Worm (Caenorhabditis elegans): ENCODE results near the gene C07E3.4.

Gene C07E3.4

DNA sequence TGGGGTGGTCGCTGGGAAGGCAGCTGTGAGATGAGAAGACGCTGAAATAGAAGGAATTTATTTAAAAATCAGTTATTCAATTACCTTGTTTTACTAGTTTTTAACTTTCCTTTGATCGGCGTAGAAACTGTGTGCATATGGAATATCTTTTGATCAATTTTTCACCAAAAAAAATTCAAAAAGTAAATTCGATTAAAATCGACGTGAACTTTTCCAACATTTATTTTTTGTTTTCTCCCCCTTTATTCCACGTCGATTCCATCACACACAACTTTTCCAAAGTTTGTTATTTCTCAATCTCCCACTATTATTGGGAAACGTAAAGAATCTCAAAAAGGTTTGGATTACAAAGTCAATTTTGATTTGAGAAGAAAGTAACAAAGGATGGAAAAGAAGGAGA, at the start of gene C07E3.4:
Gene C07E3.4, plus strand, starts transcription at position 301 of the 400 bp plus-strand sequence.
- no peak for TF ChIP-seq nhr-19 (GFP tag; conservative IDR thresholded peaks at IDR 0.05)
- TF ChIP-seq lin-14 (GFP tag; optimal IDR thresholded peaks at IDR 0.05) = no peak
- no peak for TF ChIP-seq tlp-1 (tag; optimal IDR thresholded peaks at IDR 0.05)
- TF ChIP-seq grh-1 (GFP tag; IDR thresholded peaks at IDR 0.05) = no peak

DNA sequence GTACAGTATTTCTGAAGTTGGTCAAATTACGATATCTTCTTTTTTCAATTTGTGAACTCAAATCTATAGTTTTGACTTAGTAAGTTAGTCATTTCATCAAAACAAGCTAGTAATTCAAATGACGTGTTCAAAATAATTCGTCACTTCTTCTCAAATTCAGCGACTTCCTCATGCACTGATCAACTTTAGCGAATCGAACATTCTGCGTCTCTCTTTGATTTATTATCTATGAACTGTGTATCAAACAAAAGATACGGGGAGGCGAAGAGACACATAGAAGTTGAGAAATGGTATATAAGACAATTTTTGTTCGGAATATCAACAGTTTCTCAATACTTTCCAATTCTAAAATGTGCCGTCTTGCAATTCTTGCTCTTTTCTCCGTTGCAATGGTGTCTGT, 48.6 kb upstream of the C07E3.4 start, which contains the start of gene srlf-34:
Gene srlf-34, plus strand, starts transcription at position 321 of the 400 bp plus-strand sequence.
- TF ChIP-seq lsy-2 (tag; optimal IDR thresholded peaks at IDR 0.05) = no peak
- no peak for TF ChIP-seq pqm-1 (tag; optimal IDR thresholded peaks at IDR 0.05)
- TF ChIP-seq mab-9 (GFP tag; IDR thresholded peaks at IDR 0.05) = no peak
- no peak for TF ChIP-seq lin-39 (tag; optimal IDR thresholded peaks at IDR 0.05)
- TF ChIP-seq nhr-85 (tag) = peak; percentile 76
- TF ChIP-seq efl-1 (optimal IDR thresholded peaks at IDR 0.05) = no peak
- TF ChIP-seq efl-1 (GFP tag; optimal IDR thresholded peaks at IDR 0.05 in 1 of 2) = peak in 1 of 2 experiments; percentile 10
- TF ChIP-seq lin-14 (GFP tag; optimal IDR thresholded peaks at IDR 0.05) = no peak

DNA sequence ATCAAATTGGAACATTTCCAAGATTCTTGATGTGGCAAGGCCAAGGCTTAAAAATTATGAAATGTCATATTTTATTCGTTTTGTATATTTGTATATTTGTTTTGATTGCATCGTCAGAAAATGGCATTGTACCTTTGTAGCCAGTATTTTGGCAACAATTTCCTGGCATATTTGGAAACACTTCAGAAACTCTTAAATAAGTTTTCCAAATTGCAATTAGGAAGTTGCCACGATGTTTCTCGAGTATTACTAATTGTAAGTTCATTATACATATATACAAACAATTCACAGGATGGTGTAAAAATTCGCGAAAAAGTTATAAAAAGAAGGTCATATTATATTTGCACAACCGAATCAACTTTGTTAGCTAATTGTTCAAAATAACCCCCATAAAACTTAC, 45.3 kb upstream of the C07E3.4 start, which contains the start of gene idpp-8:
Gene idpp-8, plus strand, starts transcription at position 301 of the 400 bp plus-strand sequence.
- TF ChIP-seq Y116A8C.19 (tag; optimal IDR thresholded peaks at IDR 0.05; ENCODE audit: borderline replicate concordance) (no peak), nhr-19 (GFP tag; conservative IDR thresholded peaks at IDR 0.05) (no peak), vab-15 (tag; optimal IDR thresholded peaks at IDR 0.05) (no peak), fos-1 (tag; optimal IDR thresholded peaks at IDR 0.05) (no peak), lin-14 (GFP tag; optimal IDR thresholded peaks at IDR 0.05) (no peak), skn-1 (tag; optimal IDR thresholded peaks at IDR 0.05) (no peak), nhr-47 (tag; optimal IDR thresholded peaks at IDR 0.05) (no peak), isw-1 (GFP tag; IDR thresholded peaks at IDR 0.05) (no peak), C04F5.9 (tag; optimal IDR thresholded peaks at IDR 0.05) (no peak), nhr-85 (tag) (no peak), C16A3.4 (tag; optimal IDR thresholded peaks at IDR 0.05) (no peak)

DNA sequence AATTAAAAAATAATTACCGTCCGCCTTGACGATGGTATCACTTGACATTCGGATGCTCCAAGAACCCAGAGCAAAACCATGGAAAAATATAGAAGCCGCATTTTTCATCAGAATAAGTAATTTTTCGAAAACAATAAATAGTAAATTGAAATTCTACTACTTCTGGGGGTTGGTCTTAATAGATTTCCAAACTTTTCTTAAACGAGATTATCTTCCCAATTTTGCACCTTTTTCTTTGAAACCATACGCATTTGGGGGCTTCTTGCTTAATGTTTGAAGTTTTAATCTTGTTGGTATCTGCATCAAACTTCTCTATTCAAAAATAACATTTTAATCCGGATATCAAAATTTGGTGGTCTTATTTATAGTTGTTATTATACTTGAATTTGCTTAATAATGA, 44.5 kb upstream of the C07E3.4 start, which contains the start of gene gcy-5:
Gene gcy-5, minus strand, starts transcription at position 101 of the 400 bp plus-strand sequence.
- TF ChIP-seq F16B12.6 (tag; optimal IDR thresholded peaks at IDR 0.05) = no peak
- no peak for TF ChIP-seq egl-27 (tag; optimal IDR thresholded peaks at IDR 0.05)
- TF ChIP-seq mdl-1 (tag; optimal IDR thresholded peaks at IDR 0.05) = no peak
- TF ChIP-seq aly-2 (tag; optimal IDR thresholded peaks at IDR 0.05) = no peak
- TF ChIP-seq hlh-17 (GFP tag; optimal IDR thresholded peaks at IDR 0.05; ENCODE audit: borderline replicate concordance) = no peak
- TF ChIP-seq zag-1 (tag; optimal IDR thresholded peaks at IDR 0.05) = no peak
- no peak for TF ChIP-seq ama-1 (optimal IDR thresholded peaks at IDR 0.05)
- TF ChIP-seq aha-1 (tag; optimal IDR thresholded peaks at IDR 0.05) = no peak
- no peak for TF ChIP-seq C16A3.4 (tag; optimal IDR thresholded peaks at IDR 0.05)
- TF ChIP-seq efl-1 (optimal IDR thresholded peaks at IDR 0.05) = no peak
- TF ChIP-seq efl-1 (GFP tag; optimal IDR thresholded peaks at IDR 0.05 in 1 of 2) = no peak
- TF ChIP-seq nhr-90 (tag; optimal IDR thresholded peaks at IDR 0.05; ENCODE audit: poor library complexity) = no peak
- TF ChIP-seq xbp-1 (tag; optimal IDR thresholded peaks at IDR 0.05) = no peak
- TF ChIP-seq grh-1 (GFP tag; IDR thresholded peaks at IDR 0.05) = no peak
- TF ChIP-seq ets-5 (GFP tag; IDR thresholded peaks at IDR 0.05) = no peak
- no peak for TF ChIP-seq jun-1 (tag; optimal IDR thresholded peaks at IDR 0.05)
- TF ChIP-seq tlp-1 (tag; optimal IDR thresholded peaks at IDR 0.05) = no peak

DNA sequence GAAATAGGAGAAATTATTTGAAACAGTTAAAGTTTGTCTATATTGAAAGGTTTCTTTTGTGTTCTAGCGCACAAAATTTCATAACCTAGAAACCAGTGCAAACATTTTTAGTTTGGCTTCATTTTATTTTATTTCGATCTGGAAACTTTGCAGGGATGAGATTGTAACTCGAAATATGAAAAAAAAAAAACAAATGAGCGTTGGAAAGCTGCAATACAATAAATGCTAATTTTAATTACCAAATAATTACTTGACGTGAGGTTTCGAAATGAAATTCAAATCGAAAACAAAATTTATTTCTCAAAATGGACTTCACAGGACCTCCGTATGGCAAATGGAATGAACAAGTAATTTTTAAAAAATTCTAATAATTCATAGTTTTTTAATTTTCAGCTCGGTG, 43.6 kb upstream of the C07E3.4 start, which contains the start of gene M02G9.4:
Gene M02G9.4, plus strand, starts transcription at position 301 of the 400 bp plus-strand sequence.
- TF ChIP-seq blmp-1 (tag; optimal IDR thresholded peaks at IDR 0.05) (no peak), nhr-28 (tag; optimal IDR thresholded peaks at IDR 0.05) (no peak), nhr-11 (tag; optimal IDR thresholded peaks at IDR 0.05) (no peak), hlh-4 (tag; optimal IDR thresholded peaks at IDR 0.05) (no peak), nhr-84 (tag; optimal IDR thresholded peaks at IDR 0.05) (no peak), Y116A8C.19 (tag; optimal IDR thresholded peaks at IDR 0.05; ENCODE audit: borderline replicate concordance) (no peak), skn-1 (tag; optimal IDR thresholded peaks at IDR 0.05) (no peak), nhr-90 (tag; optimal IDR thresholded peaks at IDR 0.05; ENCODE audit: poor library complexity) (no peak), jun-1 (tag; optimal IDR thresholded peaks at IDR 0.05) (no peak)

All from whole organism, L1 larva.